Worm (Caenorhabditis elegans): ENCODE results near the gene ergo-1.
A peak's percentile ranks its signal among the peaks of the same experiment; 100 is the strongest.

Gene ergo-1

DNA sequence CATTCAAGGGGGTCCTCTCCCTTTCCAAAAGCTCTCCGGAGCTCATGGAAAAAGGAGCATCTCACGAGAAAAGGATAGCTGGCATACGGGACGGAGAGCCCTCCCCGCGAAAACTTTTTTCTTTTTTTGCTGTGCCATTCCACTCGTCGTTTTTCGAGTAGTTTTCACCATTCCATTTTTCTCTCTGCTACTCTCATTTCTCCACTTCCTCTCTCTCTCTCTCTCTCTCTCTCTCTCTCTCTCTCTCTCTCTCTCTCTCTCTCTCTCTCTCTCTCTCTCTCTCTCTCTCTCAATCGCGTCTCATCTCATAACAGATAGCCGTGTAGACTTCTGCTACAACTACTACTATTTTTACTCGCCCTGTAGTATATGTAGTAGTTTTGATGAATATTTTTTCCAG is 28.9 kb upstream of the ergo-1 start (continued):
- TF ChIP-seq ceh-63 (GFP tag; optimal IDR thresholded peaks at IDR 0.05), result no peak
- no peak for TF ChIP-seq unc-130 (tag; optimal IDR thresholded peaks at IDR 0.05)
- TF ChIP-seq ceh-82 (tag; optimal IDR thresholded peaks at IDR 0.05), result peak in 2 of 3 experiments; percentile 45 to 57
- no peak for TF ChIP-seq tlp-1 (tag; optimal IDR thresholded peaks at IDR 0.05)
- TF ChIP-seq fkh-8 (tag; optimal IDR thresholded peaks at IDR 0.05), result peak; percentile 19
- peak; percentile 21 for TF ChIP-seq irx-1 (tag; optimal IDR thresholded peaks at IDR 0.05)
- peak; percentile 2 for TF ChIP-seq ceh-8 (GFP tag; optimal IDR thresholded peaks at IDR 0.05)

DNA sequence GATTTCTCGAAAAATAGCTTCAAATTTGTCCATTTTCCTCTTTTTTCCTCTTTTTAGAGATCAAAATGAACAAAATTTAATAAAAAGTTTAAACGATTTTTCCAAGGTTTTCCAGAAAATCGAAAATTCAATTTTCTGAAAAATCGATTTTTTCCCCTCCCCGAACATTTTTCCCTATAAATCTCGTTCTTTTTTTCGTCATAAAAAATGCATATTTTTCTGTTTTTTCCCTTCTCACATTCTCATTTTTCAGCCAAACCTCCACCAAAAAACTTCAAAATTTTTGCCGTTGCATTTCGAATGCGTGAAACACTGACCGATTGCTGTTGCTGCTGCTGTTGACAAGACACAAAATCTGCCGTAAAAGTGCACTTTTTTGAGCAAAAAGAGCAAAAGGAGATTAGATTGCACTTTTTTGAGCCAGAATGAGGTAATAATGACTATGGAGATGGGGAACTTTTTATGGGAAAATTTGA is 26.3 kb upstream of the ergo-1 start, which contains the start of the genes Y50D4C.12 and unc-34:
Gene Y50D4C.12 (plus strand): TSS at position 301 of the 476 bp plus-strand sequence.
Gene unc-34 (plus strand): TSS at position 426 of the 476 bp plus-strand sequence.
- TF ChIP-seq mab-9 (GFP tag; IDR thresholded peaks at IDR 0.05) (no peak), hpl-2 (GFP tag; optimal IDR thresholded peaks at IDR 0.05) (no peak), dsc-1 (tag; optimal IDR thresholded peaks at IDR 0.05) (no peak), Y116A8C.19 (tag; optimal IDR thresholded peaks at IDR 0.05; ENCODE audit: borderline replicate concordance) (no peak), unc-62 (GFP tag; optimal IDR thresholded peaks at IDR 0.05) (no peak), unc-98 (GFP tag; IDR thresholded peaks at IDR 0.05) (no peak), nhr-71 (tag; optimal IDR thresholded peaks at IDR 0.05) (no peak)

DNA sequence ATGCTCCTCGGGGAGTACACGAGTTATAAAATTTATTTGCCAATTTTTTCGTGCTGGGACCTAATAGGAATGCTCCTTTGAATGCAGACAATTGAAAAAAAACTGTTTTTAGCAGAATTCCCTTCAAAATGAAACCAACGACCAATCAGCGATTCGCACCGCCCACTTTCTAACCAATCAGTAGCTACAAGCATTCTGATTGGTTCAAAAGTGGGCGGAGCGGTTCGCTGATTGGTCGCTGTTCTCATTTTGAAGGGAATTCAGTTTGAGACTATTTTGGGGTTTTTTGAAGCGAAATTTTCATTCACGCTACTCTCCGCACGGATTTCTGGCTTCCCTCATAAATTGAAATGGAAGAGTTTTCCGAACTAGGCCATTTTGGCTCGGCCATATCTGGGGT is 25.5 kb upstream of the ergo-1 start:
- TF ChIP-seq fos-1 (tag; optimal IDR thresholded peaks at IDR 0.05) (no peak), nhr-85 (tag) (peak; percentile 64), nhr-19 (GFP tag; conservative IDR thresholded peaks at IDR 0.05) (no peak)

DNA sequence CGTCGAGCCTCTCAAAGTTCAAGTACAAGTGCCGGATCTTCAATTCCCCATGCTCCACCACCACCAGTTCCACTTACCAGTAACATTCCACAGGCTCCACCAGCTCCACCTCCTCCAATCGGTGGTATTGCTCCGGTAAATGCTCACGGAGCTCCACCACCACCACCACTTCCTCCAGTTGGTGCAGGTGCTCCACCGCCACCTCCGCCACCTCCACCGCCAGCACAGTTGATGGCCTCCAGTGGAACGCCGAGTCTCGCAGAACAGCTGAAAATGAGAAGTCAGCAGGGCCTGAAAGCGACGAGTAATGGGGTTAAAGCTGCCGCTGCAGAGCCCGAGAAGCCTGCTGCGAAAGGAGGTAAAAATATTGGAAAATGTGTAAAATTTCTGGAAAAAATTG is 18.3 kb upstream of the ergo-1 start:
- TF ChIP-seq hlh-17 (GFP tag; optimal IDR thresholded peaks at IDR 0.05; ENCODE audit: borderline replicate concordance), result no peak
- no peak for TF ChIP-seq zag-1 (tag; optimal IDR thresholded peaks at IDR 0.05)
- no peak for TF ChIP-seq isw-1 (GFP tag; IDR thresholded peaks at IDR 0.05)
- no peak for TF ChIP-seq elt-3 (tag; optimal IDR thresholded peaks at IDR 0.05)
- no peak for TF ChIP-seq blmp-1 (tag; optimal IDR thresholded peaks at IDR 0.05)
- TF ChIP-seq xbp-1 (tag; optimal IDR thresholded peaks at IDR 0.05), result no peak
- TF ChIP-seq zip-4 (GFP tag; optimal IDR thresholded peaks at IDR 0.05), result no peak
- no peak for TF ChIP-seq pqm-1 (tag; optimal IDR thresholded peaks at IDR 0.05)
- no peak for TF ChIP-seq C16A3.4 (tag; optimal IDR thresholded peaks at IDR 0.05)
- no peak for TF ChIP-seq lin-35 (GFP tag; optimal IDR thresholded peaks at IDR 0.05)
- no peak for TF ChIP-seq snpc-4 (tag; optimal IDR thresholded peaks at IDR 0.05)
- peak; percentile 4 for TF ChIP-seq ceh-8 (GFP tag; optimal IDR thresholded peaks at IDR 0.05)
- TF ChIP-seq ztf-11 (tag; optimal IDR thresholded peaks at IDR 0.05), result peak in 1 of 2 experiments; percentile 0
- no peak for TF ChIP-seq irx-1 (tag; optimal IDR thresholded peaks at IDR 0.05)
- no peak for TF ChIP-seq nhr-85 (tag)

DNA sequence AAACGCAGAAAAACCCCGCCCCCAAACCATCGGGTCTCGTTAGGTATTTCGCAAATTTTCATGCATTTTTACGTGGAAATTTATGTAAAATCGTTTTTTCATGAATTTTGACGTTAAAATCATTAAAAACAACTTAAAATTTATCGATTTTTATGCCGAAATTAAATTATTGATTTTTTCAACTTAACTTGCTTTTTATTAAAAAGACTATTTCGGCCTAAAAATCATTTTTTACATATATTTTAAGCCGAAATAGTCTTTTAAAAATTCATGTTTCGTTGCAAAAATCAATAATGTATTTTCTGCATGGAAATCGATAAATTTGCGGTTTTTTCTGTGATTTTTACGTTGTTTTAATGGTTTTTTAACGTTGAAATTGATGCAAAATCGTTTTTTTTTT is 13.0 kb upstream of the ergo-1 start:
- TF ChIP-seq grh-1 (GFP tag; IDR thresholded peaks at IDR 0.05) (no peak), aly-2 (tag; optimal IDR thresholded peaks at IDR 0.05) (no peak), rnt-1 (tag; optimal IDR thresholded peaks at IDR 0.05) (no peak), ces-1 (GFP tag; optimal IDR thresholded peaks at IDR 0.05) (no peak), jun-1 (tag; optimal IDR thresholded peaks at IDR 0.05) (no peak), hlh-4 (tag; optimal IDR thresholded peaks at IDR 0.05) (no peak), C34B4.2 (tag; optimal IDR thresholded peaks at IDR 0.05) (no peak), skn-1 (tag; optimal IDR thresholded peaks at IDR 0.05) (no peak), ceh-90 (tag; optimal IDR thresholded peaks at IDR 0.05) (no peak)
